Worm (Caenorhabditis elegans) whole organism, L1 larva: ENCODE results near the gene seu-1.

Source experiments
- C34B4.2 ChIP-seq: sonication (generic microtip); optimal IDR thresholded peaks from 2 replicates; lab custom pipeline; 2017; ENCODE audit warnings: mild to moderate bottlenecking, missing genetic modification characterization, missing compliant biosample characterization
- ceh-88 ChIP-seq: fragments of 200-800 bp; sonication (Bioruptor generic); IDR thresholded peaks from 2 replicates; pipeline ENCODE4 v1.3.6; 2022; ENCODE audit warnings: missing genetic modification characterization, missing compliant biosample characterization
- egl-27 ChIP-seq, 2 experiments: fragments of 150-350 bp in 1 of 2; sonication (generic microtip); optimal IDR thresholded peaks; 3 replicates each; lab custom pipeline; 2017 to 2018; ENCODE audit warnings: missing biosample characterization in 2 of 2, missing genetic modification characterization in 2 of 2, missing genetic modification reagents in 2 of 2
- elt-2 ChIP-seq: sonication (generic microtip); optimal IDR thresholded peaks from 2 replicates; lab custom pipeline; 2016; ENCODE audit warnings: missing genetic modification characterization, mild to moderate bottlenecking, inconsistent platforms, missing compliant biosample characterization, missing genetic modification reagents
- ets-5 ChIP-seq: fragments of 200-800 bp; sonication (Bioruptor generic); IDR thresholded peaks from 2 replicates; pipeline ENCODE4 v1.3.6; 2022; ENCODE audit warnings: missing genetic modification characterization, missing compliant biosample characterization
- hlh-4 ChIP-seq: sonication (generic microtip); optimal IDR thresholded peaks from 2 replicates; lab custom pipeline; 2016; ENCODE audit warnings: mild to moderate bottlenecking, missing genetic modification characterization, missing compliant biosample characterization
- lin-39 ChIP-seq: fragments of 150-350 bp; optimal IDR thresholded peaks from 2 replicates; lab custom pipeline; 2014; ENCODE audit warnings: missing biosample characterization, missing genetic modification reagents, missing genetic modification characterization
- nhr-28 ChIP-seq: fragments of 150-350 bp; optimal IDR thresholded peaks from 2 replicates; lab custom pipeline; 2014; ENCODE audit warnings: missing biosample characterization, missing genetic modification characterization
- nhr-77 ChIP-seq: fragments of 150-350 bp; optimal IDR thresholded peaks from 2 replicates; lab custom pipeline; 2014; ENCODE audit warnings: missing biosample characterization, missing genetic modification characterization
- skn-1 ChIP-seq: fragments of 150-350 bp; optimal IDR thresholded peaks from 2 replicates; lab custom pipeline; 2014; ENCODE audit warnings: missing biosample characterization, missing genetic modification characterization
- tbx-2 ChIP-seq: sonication (generic microtip); optimal IDR thresholded peaks from 2 replicates; lab custom pipeline; 2016; ENCODE audit warnings: missing genetic modification characterization, missing compliant biosample characterization
- unc-62 ChIP-seq: fragments of 150-350 bp; optimal IDR thresholded peaks from 2 replicates; lab custom pipeline; 2014; ENCODE audit warnings: missing biosample characterization, missing genetic modification reagents, missing genetic modification characterization
- zag-1 ChIP-seq: fragments of 150-350 bp; optimal IDR thresholded peaks from 2 replicates; lab custom pipeline; 2014; ENCODE audit warnings: missing biosample characterization, missing genetic modification characterization

DNA sequence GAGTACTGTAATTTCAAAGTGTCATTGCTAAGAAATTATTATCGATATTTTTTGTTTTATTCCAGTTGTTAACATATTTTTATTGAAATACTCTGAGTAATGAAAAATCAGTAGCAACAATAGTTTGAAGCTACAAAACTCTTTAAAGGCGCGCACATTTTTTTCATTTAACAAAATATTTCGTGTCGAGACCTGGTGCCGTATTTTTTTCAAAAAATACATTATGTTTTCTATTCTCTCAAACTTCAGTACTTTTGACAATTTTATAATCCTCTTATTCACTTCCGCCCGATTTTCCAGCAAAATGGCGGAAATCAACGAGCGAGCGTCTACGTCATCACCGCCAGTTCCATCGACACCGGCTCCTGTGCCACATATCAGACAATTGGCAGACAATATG, 4.5 kb downstream of the seu-1 start, which contains the start of gene blos-2:
- TF ChIP-seq hlh-4 (tag; lab: Kevin White, UChicago) (no peak), nhr-77 (tag; lab: Kevin White, UChicago) (no peak), skn-1 (tag; lab: Kevin White, UChicago) (no peak), unc-62 (GFP tag; lab: Kevin White, UChicago) (no peak), zag-1 (tag; lab: Kevin White, UChicago) (no peak), ceh-88 (GFP tag; lab: Robert Waterston, UW) (no peak), lin-39 (tag; lab: Kevin White, UChicago) (no peak), tbx-2 (no peak), ets-5 (GFP tag; lab: Robert Waterston, UW) (no peak), C34B4.2 (tag; lab: Kevin White, UChicago) (no peak), nhr-28 (tag; lab: Kevin White, UChicago) (no peak), egl-27 (tag; optimal IDR thresholded peaks at IDR 0.05; lab: Kevin White, UChicago) (no peak), elt-2 (no peak)
